Fruit fly (Drosophila melanogaster) whole organism, embryonic: ENCODE measurements around the gene CG18281.
A peak's percentile ranks its signal among the peaks of the same experiment; 100 is the strongest.

ENCODE experiments used
- Asciz ChIP-seq: fragments of 200-800 bp; sonication (Bioruptor generic); optimal IDR thresholded peaks from 2 replicates; lab custom pipeline; 2017; ENCODE audit warnings: missing biosample characterization, mild to moderate bottlenecking, missing genetic modification characterization, missing genetic modification reagents
- B-H2 ChIP-seq: fragments of 200-800 bp; sonication (Bioruptor generic); optimal IDR thresholded peaks from 2 replicates; lab custom pipeline; 2018; ENCODE audit warnings: missing biosample characterization, mild to moderate bottlenecking, missing genetic modification characterization
- Bteb2 ChIP-seq: fragments of 200-800 bp; sonication (Bioruptor generic); optimal IDR thresholded peaks from 2 replicates; lab custom pipeline; 2016; ENCODE audit warnings: missing biosample characterization, missing genetic modification characterization
- CG10267 ChIP-seq: fragments of 200-800 bp; sonication (Bioruptor generic); optimal IDR thresholded peaks from 2 replicates; lab custom pipeline; 2018; ENCODE audit warnings: missing biosample characterization, mild to moderate bottlenecking, missing genetic modification characterization, moderate library complexity
- CG10366 ChIP-seq: fragments of 200-800 bp; sonication (Bioruptor generic); IDR thresholded peaks from 2 replicates; pipeline ENCODE4 v1.3.6; 2022; ENCODE audit warnings: missing biosample characterization, missing genetic modification characterization
- CG11560 ChIP-seq: fragments of 200-800 bp; sonication (Bioruptor generic); IDR thresholded peaks from 3 replicates; pipeline ENCODE4 v1.3.6; 2022; ENCODE audit warnings: missing biosample characterization, missing genetic modification characterization
- CG12071 ChIP-seq: fragments of 200-800 bp; sonication (Bioruptor generic); optimal IDR thresholded peaks from 3 replicates; lab custom pipeline; 2018; ENCODE audit warnings: missing biosample characterization, mild to moderate bottlenecking, missing genetic modification characterization
- CG12219 ChIP-seq: fragments of 200-800 bp; sonication (Bioruptor generic); optimal IDR thresholded peaks from 3 replicates; lab custom pipeline; 2018; ENCODE audit warnings: missing biosample characterization, mild to moderate bottlenecking, missing genetic modification characterization
- CG13424 ChIP-seq: fragments of 200-800 bp; sonication (Bioruptor generic); optimal IDR thresholded peaks from 2 replicates; lab custom pipeline; 2019; ENCODE audit warnings: missing biosample characterization, mild to moderate bottlenecking, missing genetic modification characterization, moderate library complexity
- CG13775 ChIP-seq: fragments of 200-800 bp; sonication (Bioruptor generic); optimal IDR thresholded peaks from 3 replicates; lab custom pipeline; 2017; ENCODE audit warnings: missing biosample characterization, mild to moderate bottlenecking, missing genetic modification characterization
- CG15479 ChIP-seq: fragments of 200-800 bp; sonication (Bioruptor generic); optimal IDR thresholded peaks from 3 replicates; lab custom pipeline; 2019; ENCODE audit warnings: missing biosample characterization, mild to moderate bottlenecking, missing genetic modification characterization, moderate library complexity
- CG16813 ChIP-seq: fragments of 200-800 bp; sonication (Bioruptor generic); IDR thresholded peaks from 3 replicates; pipeline ENCODE4 v1.3.6; 2022; ENCODE audit warnings: missing biosample characterization, missing genetic modification characterization; ENCODE audit not compliant: partially characterized antibody
- CG16863 ChIP-seq: fragments of 200-800 bp; sonication (Bioruptor generic); optimal IDR thresholded peaks from 3 replicates; lab custom pipeline; 2016; ENCODE audit warnings: missing biosample characterization, missing genetic modification characterization
- CG17385 ChIP-seq: fragments of 200-800 bp; sonication (Bioruptor generic); optimal IDR thresholded peaks from 3 replicates; lab custom pipeline; 2018; ENCODE audit warnings: missing biosample characterization, mild to moderate bottlenecking, missing genetic modification characterization
- CG17612 ChIP-seq: fragments of 200-800 bp; sonication (Bioruptor generic); IDR thresholded peaks from 2 replicates; pipeline ENCODE4 v1.3.6; 2022; ENCODE audit warnings: missing biosample characterization, missing genetic modification characterization
- CG3163 ChIP-seq: fragments of 200-800 bp; sonication (Bioruptor generic); optimal IDR thresholded peaks from 3 replicates; lab custom pipeline; 2016; ENCODE audit warnings: missing biosample characterization, missing genetic modification characterization
- CG3838 ChIP-seq: fragments of 200-800 bp; sonication (Bioruptor generic); optimal IDR thresholded peaks from 3 replicates; lab custom pipeline; 2016; ENCODE audit warnings: missing biosample characterization, missing genetic modification characterization
- CG3995 ChIP-seq: fragments of 200-800 bp; sonication (Bioruptor generic); optimal IDR thresholded peaks from 3 replicates; lab custom pipeline; 2016; ENCODE audit warnings: missing biosample characterization, missing genetic modification characterization
- CG6813 ChIP-seq: fragments of 200-800 bp; sonication (Bioruptor generic); optimal IDR thresholded peaks from 2 replicates; lab custom pipeline; 2017; ENCODE audit warnings: missing biosample characterization, missing genetic modification characterization, mild to moderate bottlenecking, moderate library complexity, missing genetic modification reagents
- CG7928 ChIP-seq: fragments of 200-800 bp; sonication (Bioruptor generic); optimal IDR thresholded peaks from 2 replicates; lab custom pipeline; 2017; ENCODE audit warnings: missing biosample characterization, mild to moderate bottlenecking, missing genetic modification characterization
- CG7963 ChIP-seq: fragments of 200-800 bp; sonication (Bioruptor generic); IDR thresholded peaks from 3 replicates; pipeline ENCODE4 v1.3.6; 2022; ENCODE audit warnings: missing biosample characterization, missing genetic modification characterization; ENCODE audit not compliant: partially characterized antibody
- CG9215 ChIP-seq: fragments of 200-800 bp; sonication (Bioruptor generic); IDR thresholded peaks from 2 replicates; pipeline ENCODE4 v1.3.6; 2022; ENCODE audit warnings: missing biosample characterization, missing genetic modification characterization
- CG9797 ChIP-seq: fragments of 200-800 bp; sonication (Bioruptor generic); optimal IDR thresholded peaks from 3 replicates; lab custom pipeline; 2018; ENCODE audit warnings: missing biosample characterization, mild to moderate bottlenecking, missing genetic modification characterization
- CG9932 ChIP-seq: fragments of 200-800 bp; sonication (Bioruptor generic); IDR thresholded peaks from 2 replicates; pipeline ENCODE4 v1.3.6; 2022; ENCODE audit warnings: missing biosample characterization, missing genetic modification characterization
- Dfd ChIP-seq, 2 experiments: fragments of >200 bp; optimal IDR thresholded peaks; 2 replicates each; lab custom pipeline; 2017; ENCODE audit warnings: missing biosample characterization in 2 of 2, missing genetic modification characterization in 2 of 2
- Fer2 ChIP-seq: fragments of 200-800 bp; sonication (Bioruptor generic); optimal IDR thresholded peaks from 2 replicates; lab custom pipeline; 2018; ENCODE audit warnings: missing biosample characterization, mild to moderate bottlenecking, missing genetic modification characterization, moderate library complexity
- HHEX ChIP-seq: fragments of 200-800 bp; sonication (Bioruptor generic); optimal IDR thresholded peaks from 3 replicates; lab custom pipeline; 2017; ENCODE audit warnings: missing biosample characterization, mild to moderate bottlenecking, missing genetic modification characterization, missing genetic modification reagents
- HLH4C ChIP-seq: fragments of 200-800 bp; sonication (Bioruptor generic); IDR thresholded peaks from 3 replicates; pipeline ENCODE4 v1.3.6; 2022; ENCODE audit warnings: missing biosample characterization, missing genetic modification characterization; ENCODE audit not compliant: partially characterized antibody
- HmgD ChIP-seq: fragments of 200-800 bp; sonication (Bioruptor generic); optimal IDR thresholded peaks from 3 replicates; lab custom pipeline; 2016; ENCODE audit warnings: missing biosample characterization, missing genetic modification characterization
- HmgZ ChIP-seq: fragments of 200-800 bp; sonication (Bioruptor generic); optimal IDR thresholded peaks from 2 replicates; lab custom pipeline; 2018; ENCODE audit warnings: missing biosample characterization, mild to moderate bottlenecking, missing genetic modification characterization
- Hr39 ChIP-seq: fragments of >200 bp; optimal IDR thresholded peaks from 2 replicates; lab custom pipeline; 2017
- MTF-1 ChIP-seq: fragments of 200-800 bp; sonication (Bioruptor generic); optimal IDR thresholded peaks from 2 replicates; lab custom pipeline; 2018; ENCODE audit warnings: missing biosample characterization, mild to moderate bottlenecking, missing genetic modification characterization, borderline replicate concordance
- Mad ChIP-seq: fragments of 200-800 bp; sonication (Bioruptor generic); optimal IDR thresholded peaks from 2 replicates; lab custom pipeline; 2016; ENCODE audit warnings: missing biosample characterization, missing genetic modification characterization
- Nf-YA ChIP-seq: fragments of 200-800 bp; sonication (Bioruptor generic); IDR thresholded peaks from 2 replicates; pipeline ENCODE4 v1.3.6; 2022; ENCODE audit warnings: missing biosample characterization, missing genetic modification characterization
- amos ChIP-seq: fragments of 200-800 bp; sonication (Bioruptor generic); IDR thresholded peaks from 2 replicates; pipeline ENCODE4 v1.3.6; 2022; ENCODE audit warnings: missing biosample characterization, missing genetic modification characterization; ENCODE audit not compliant: partially characterized antibody
- ase ChIP-seq: fragments of 200-800 bp; sonication (Bioruptor generic); IDR thresholded peaks from 3 replicates; pipeline ENCODE4 v1.3.6; 2022; ENCODE audit warnings: missing biosample characterization, missing genetic modification characterization
- chn ChIP-seq: fragments of 200-800 bp; sonication (Bioruptor generic); optimal IDR thresholded peaks from 2 replicates; lab custom pipeline; 2016; ENCODE audit warnings: missing biosample characterization, missing genetic modification characterization
- en ChIP-seq: fragments of 200-800 bp; sonication (Bioruptor generic); optimal IDR thresholded peaks from 2 replicates; lab custom pipeline; 2016; ENCODE audit warnings: missing biosample characterization, missing genetic modification characterization
- fd102C ChIP-seq: fragments of 200-800 bp; sonication (Bioruptor generic); optimal IDR thresholded peaks from 2 replicates; lab custom pipeline; 2018; ENCODE audit warnings: missing biosample characterization, mild to moderate bottlenecking, missing genetic modification characterization, moderate library complexity
- gcm ChIP-seq: fragments of 200-800 bp; sonication (Bioruptor generic); optimal IDR thresholded peaks from 2 replicates; lab custom pipeline; 2019; ENCODE audit warnings: missing biosample characterization, mild to moderate bottlenecking, missing genetic modification characterization, moderate library complexity
- h ChIP-seq: fragments of >200 bp; optimal IDR thresholded peaks from 2 replicates; lab custom pipeline; 2017
- hbn ChIP-seq: fragments of 200-800 bp; sonication (Bioruptor generic); IDR thresholded peaks from 2 replicates; pipeline ENCODE4 v1.3.6; 2022; ENCODE audit warnings: missing biosample characterization, missing genetic modification characterization; ENCODE audit not compliant: partially characterized antibody
- lov ChIP-seq, 2 experiments: fragments of 200-800 bp in 1 of 2; fragments of >200 bp in 1 of 2; sonication (Bioruptor generic) in 1 of 2; IDR thresholded peaks in 1 of 2; optimal IDR thresholded peaks in 1 of 2; 2 replicates in 1 of 2; 3 replicates in 1 of 2; pipeline versions ENCODE4 v1.3.6 to Lab custom; 2017 to 2022; ENCODE audit warnings: missing biosample characterization in 1 of 2, missing genetic modification characterization in 1 of 2
- odd ChIP-seq: fragments of 200-800 bp; sonication (Bioruptor generic); optimal IDR thresholded peaks from 2 replicates; lab custom pipeline; 2017; ENCODE audit warnings: missing biosample characterization, mild to moderate bottlenecking, missing genetic modification characterization
- prd ChIP-seq, 3 experiments: fragments of >200 bp in 2 of 3; fragments of 200-800 bp in 1 of 3; sonication (Bioruptor generic) in 1 of 3; optimal IDR thresholded peaks in 2 of 3; IDR thresholded peaks in 1 of 3; 2 replicates in 2 of 3; 3 replicates in 1 of 3; pipeline versions ENCODE4 v1.3.6 to Lab custom; 2017 to 2022; ENCODE audit warnings: missing biosample characterization in 1 of 3, missing genetic modification characterization in 1 of 3
- so ChIP-seq: fragments of 200-800 bp; sonication (Bioruptor generic); IDR thresholded peaks from 3 replicates; pipeline ENCODE4 v1.3.6; 2022; ENCODE audit warnings: missing biosample characterization, missing genetic modification characterization
- tap ChIP-seq: fragments of 200-800 bp; optimal IDR thresholded peaks from 3 replicates; lab custom pipeline; 2019; ENCODE audit warnings: missing biosample characterization, mild to moderate bottlenecking, missing genetic modification characterization, moderate library complexity
- tin ChIP-seq: fragments of 200-800 bp; sonication (Bioruptor generic); optimal IDR thresholded peaks from 3 replicates; lab custom pipeline; 2016; ENCODE audit warnings: missing biosample characterization, missing genetic modification characterization
- zen2 ChIP-seq: fragments of 200-800 bp; sonication (Bioruptor generic); IDR thresholded peaks from 3 replicates; pipeline ENCODE4 v1.3.6; 2022; ENCODE audit warnings: missing biosample characterization, missing genetic modification characterization; ENCODE audit not compliant: partially characterized antibody

The CG18281 gene

dm6 chr3L:20516519-20517178 lies 17.0 kb downstream of the CG18281 start (continued):
- TF ChIP-seq HHEX (no peak), CG6813 (GFP tag; lab: Kevin White, UChicago) (no peak), Asciz (no peak), CG3838 (GFP tag; lab: Kevin White, UChicago) (no peak), prd (optimal IDR thresholded peaks at IDR 0.05; lab: Kevin White, UChicago) (no peak), prd (GFP tag; IDR thresholded peaks at IDR 0.05; lab: Robert Waterston, UW) (peak; percentile 67), B-H2 (GFP tag; lab: Kevin White, UChicago) (no peak), h (lab: Kevin White, UChicago) (no peak), HmgD (GFP tag; lab: Kevin White, UChicago) (no peak), Fer2 (tag; lab: Kevin White, UChicago) (no peak), Nf-YA (GFP tag; lab: Robert Waterston, UW) (no peak), gcm (peak; percentile 31), Mad (GFP tag; lab: Kevin White, UChicago) (no peak), CG9932 (GFP tag; lab: Robert Waterston, UW) (no peak), CG13775 (no peak), CG7963 (GFP tag; lab: Robert Waterston, UW) (no peak), CG3163 (GFP tag; lab: Kevin White, UChicago) (no peak), hbn (GFP tag; lab: Robert Waterston, UW) (no peak), fd102C (no peak), CG17612 (GFP tag; lab: Robert Waterston, UW) (no peak), chn (no peak), Hr39 (lab: Kevin White, UChicago) (no peak), CG12219 (GFP tag; lab: Kevin White, UChicago) (peak; percentile 12), CG3995 (GFP tag; lab: Kevin White, UChicago) (no peak), HmgZ (tag; lab: Kevin White, UChicago) (no peak), CG10366 (GFP tag; lab: Robert Waterston, UW) (peak; percentile 33), tin (GFP tag; lab: Kevin White, UChicago) (peak; percentile 6), CG10267 (peak; percentile 56), zen2 (no peak), CG17385 (GFP tag; lab: Kevin White, UChicago) (peak; percentile 33), amos (GFP tag; lab: Robert Waterston, UW) (peak; percentile 31; the same call in 1 of the 2 replicates), CG12071 (GFP tag; lab: Kevin White, UChicago) (peak; percentile 41), CG11560 (tag; lab: Robert Waterston, UW) (no peak), CG7928 (GFP tag; lab: Kevin White, UChicago) (no peak), so (GFP tag; lab: Robert Waterston, UW) (0 out of 3 replicates have a peak, but pooled peaks have one; percentile 6), en (no peak), Bteb2 (GFP tag; lab: Kevin White, UChicago) (no peak), HLH4C (peak; percentile 50; the same call in 2 of the 3 replicates), CG9215 (GFP tag; lab: Robert Waterston, UW) (no peak), Dfd (GFP tag; optimal IDR thresholded peaks at IDR 0.05; lab: Kevin White, UChicago) (no peak), tap (tag; lab: Kevin White, UChicago) (peak; percentile 64), CG15479 (GFP tag; lab: Kevin White, UChicago) (no peak), odd (GFP tag; lab: Kevin White, UChicago) (no peak), CG13424 (tag; lab: Kevin White, UChicago) (peak; percentile 61), lov (optimal IDR thresholded peaks at IDR 0.05; lab: Kevin White, UChicago) (no peak), lov (GFP tag; IDR thresholded peaks at IDR 0.05; lab: Robert Waterston, UW) (no peak), CG9797 (GFP tag; lab: Kevin White, UChicago) (no peak), ase (no peak), CG16813 (GFP tag; lab: Robert Waterston, UW) (no peak), CG16863 (GFP tag; lab: Kevin White, UChicago) (no peak), MTF-1 (no peak)
